Worm (Caenorhabditis elegans) whole organism, L3 larva: ENCODE results near the gene sma-6.
A peak's percentile ranks its signal among the peaks of the same experiment; 100 is the strongest.

Source experiments
- R02D3.7 ChIP-seq: fragments of 150-350 bp; optimal IDR thresholded peaks from 2 replicates; lab custom pipeline; 2014; ENCODE audit warnings: missing biosample characterization, missing genetic modification characterization
- ZK546.5 ChIP-seq: sonication (generic microtip); optimal IDR thresholded peaks from 2 replicates; lab custom pipeline; 2017; ENCODE audit warnings: missing biosample characterization, missing genetic modification characterization
- aly-2 ChIP-seq: fragments of 150-350 bp; optimal IDR thresholded peaks from 2 replicates; lab custom pipeline; 2014; ENCODE audit warnings: missing biosample characterization, missing genetic modification characterization
- ama-1 ChIP-seq: fragments of 150-350 bp; optimal IDR thresholded peaks from 2 replicates; lab custom pipeline; 2018
- ceh-16 ChIP-seq: sonication (generic microtip); optimal IDR thresholded peaks from 2 replicates; lab custom pipeline; 2017; ENCODE audit warnings: missing biosample characterization, missing genetic modification characterization
- ceh-28 ChIP-seq: fragments of 150-350 bp; optimal IDR thresholded peaks from 2 replicates; lab custom pipeline; 2014; ENCODE audit warnings: missing biosample characterization, missing genetic modification reagents, missing genetic modification characterization
- ceh-82 ChIP-seq: fragments of 150-350 bp; optimal IDR thresholded peaks from 2 replicates; lab custom pipeline; 2014; ENCODE audit warnings: missing biosample characterization, missing genetic modification characterization
- ceh-9 ChIP-seq: sonication (generic microtip); optimal IDR thresholded peaks from 2 replicates; lab custom pipeline; 2018; ENCODE audit warnings: missing biosample characterization, missing genetic modification characterization
- daf-12 ChIP-seq: fragments of 150-350 bp; optimal IDR thresholded peaks from 2 replicates; lab custom pipeline; 2014; ENCODE audit warnings: missing biosample characterization, missing genetic modification reagents, missing genetic modification characterization
- egl-27 ChIP-seq: sonication (generic microtip); optimal IDR thresholded peaks from 4 replicates; lab custom pipeline; 2017; ENCODE audit warnings: missing biosample characterization, missing genetic modification reagents, missing genetic modification characterization
- egl-5 ChIP-seq: fragments of 150-350 bp; optimal IDR thresholded peaks from 2 replicates; lab custom pipeline; 2017; ENCODE audit warnings: missing biosample characterization, missing genetic modification reagents, missing genetic modification characterization, inconsistent platforms
- elt-1 ChIP-seq: fragments of 150-350 bp; optimal IDR thresholded peaks from 2 replicates; lab custom pipeline; 2014; ENCODE audit warnings: missing biosample characterization, missing genetic modification characterization
- elt-3 ChIP-seq, 3 experiments: fragments of 150-350 bp in 1 of 3; sonication (generic microtip) in 2 of 3; optimal IDR thresholded peaks; 2 replicates in 2 of 3; 4 replicates in 1 of 3; lab custom pipeline; 2014 to 2017; ENCODE audit warnings: missing biosample characterization in 3 of 3, missing genetic modification characterization in 3 of 3
- eor-1 ChIP-seq, 2 experiments: fragments of 150-350 bp; optimal IDR thresholded peaks; 2 replicates each; lab custom pipeline; 2014 to 2018; ENCODE audit warnings: missing biosample characterization in 2 of 2, missing genetic modification characterization in 2 of 2
- fkh-10 ChIP-seq: sonication (generic microtip); optimal IDR thresholded peaks from 2 replicates; lab custom pipeline; 2017; ENCODE audit warnings: missing biosample characterization, missing genetic modification reagents, missing genetic modification characterization
- fkh-2 ChIP-seq: fragments of 150-350 bp; optimal IDR thresholded peaks from 2 replicates; lab custom pipeline; 2014; ENCODE audit warnings: missing biosample characterization, missing genetic modification reagents, missing genetic modification characterization
- fos-1 ChIP-seq: fragments of 150-350 bp; optimal IDR thresholded peaks from 2 replicates; lab custom pipeline; 2014; ENCODE audit warnings: missing biosample characterization, missing genetic modification characterization
- hmg-11 ChIP-seq: sonication (generic microtip); optimal IDR thresholded peaks from 2 replicates; lab custom pipeline; 2016; ENCODE audit warnings: missing genetic modification characterization, missing compliant biosample characterization
- jun-1 ChIP-seq: fragments of 150-350 bp; optimal IDR thresholded peaks from 2 replicates; lab custom pipeline; 2014; ENCODE audit warnings: missing biosample characterization, missing genetic modification reagents, missing genetic modification characterization
- lin-15B ChIP-seq: fragments of 150-350 bp; optimal IDR thresholded peaks from 2 replicates; lab custom pipeline; 2014; ENCODE audit warnings: missing biosample characterization, missing genetic modification characterization
- lin-39 ChIP-seq: fragments of 150-350 bp; optimal IDR thresholded peaks from 2 replicates; lab custom pipeline; 2018; ENCODE audit warnings: missing biosample characterization, missing genetic modification reagents, missing genetic modification characterization
- lsy-12 ChIP-seq: sonication (generic microtip); optimal IDR thresholded peaks from 2 replicates; lab custom pipeline; 2016; ENCODE audit warnings: mild to moderate bottlenecking, missing genetic modification characterization, missing compliant biosample characterization
- mdl-1 ChIP-seq: fragments of 150-350 bp; optimal IDR thresholded peaks from 2 replicates; lab custom pipeline; 2014; ENCODE audit warnings: missing biosample characterization, missing genetic modification characterization
- mml-1 ChIP-seq: fragments of 150-350 bp; sonication (generic microtip); optimal IDR thresholded peaks from 3 replicates; lab custom pipeline; 2014; ENCODE audit warnings: missing biosample characterization, missing genetic modification characterization
- nfya-1 ChIP-seq: sonication (generic microtip); optimal IDR thresholded peaks from 2 replicates; lab custom pipeline; 2017; ENCODE audit warnings: missing genetic modification characterization, mild to moderate bottlenecking, missing compliant biosample characterization, antibody characterized with exemption, moderate library complexity; ENCODE audit not compliant: insufficient read depth
- nhr-11 ChIP-seq: fragments of 150-350 bp; optimal IDR thresholded peaks from 2 replicates; lab custom pipeline; 2014; ENCODE audit warnings: missing biosample characterization, missing genetic modification characterization
- nhr-12 ChIP-seq: fragments of 150-350 bp; optimal IDR thresholded peaks from 2 replicates; lab custom pipeline; 2014; ENCODE audit warnings: missing biosample characterization, missing genetic modification characterization
- nhr-23 ChIP-seq: fragments of 150-350 bp; optimal IDR thresholded peaks from 2 replicates; lab custom pipeline; 2014; ENCODE audit warnings: missing biosample characterization, missing genetic modification reagents, missing genetic modification characterization
- nhr-237 ChIP-seq: fragments of 150-350 bp; optimal IDR thresholded peaks from 2 replicates; lab custom pipeline; 2014; ENCODE audit warnings: missing biosample characterization, missing genetic modification characterization
- nhr-28 ChIP-seq: fragments of 150-350 bp; optimal IDR thresholded peaks from 2 replicates; lab custom pipeline; 2014; ENCODE audit warnings: missing biosample characterization, missing genetic modification characterization
- nhr-43 ChIP-seq: sonication (generic microtip); optimal IDR thresholded peaks from 2 replicates; lab custom pipeline; 2016; ENCODE audit warnings: mild to moderate bottlenecking, missing genetic modification characterization, missing compliant biosample characterization; ENCODE audit not compliant: poor library complexity, severe bottlenecking
- nhr-67 ChIP-seq: fragments of 150-350 bp; optimal IDR thresholded peaks from 2 replicates; lab custom pipeline; 2014; ENCODE audit warnings: missing biosample characterization, missing genetic modification characterization
- nhr-76 ChIP-seq: fragments of 150-350 bp; sonication (generic microtip); optimal IDR thresholded peaks from 5 replicates; lab custom pipeline; 2014; ENCODE audit warnings: missing biosample characterization, missing genetic modification characterization
- nhr-77 ChIP-seq: fragments of 150-350 bp; optimal IDR thresholded peaks from 2 replicates; lab custom pipeline; 2014; ENCODE audit warnings: missing biosample characterization, missing genetic modification characterization
- pha-4 ChIP-seq: fragments of 150-350 bp; optimal IDR thresholded peaks from 2 replicates; lab custom pipeline; 2014; ENCODE audit warnings: missing biosample characterization, missing genetic modification reagents, missing genetic modification characterization
- pqm-1 ChIP-seq: fragments of 150-350 bp; optimal IDR thresholded peaks from 2 replicates; lab custom pipeline; 2017; ENCODE audit warnings: missing biosample characterization, missing genetic modification characterization, inconsistent platforms
- sea-2 ChIP-seq: fragments of 150-350 bp; sonication (generic microtip); optimal IDR thresholded peaks from 4 replicates; lab custom pipeline; 2014; ENCODE audit warnings: missing biosample characterization, missing genetic modification reagents, missing genetic modification characterization
- skn-1 ChIP-seq: fragments of 150-350 bp; optimal IDR thresholded peaks from 2 replicates; lab custom pipeline; 2014; ENCODE audit warnings: missing biosample characterization, missing genetic modification characterization
- snpc-4 ChIP-seq: fragments of 150-350 bp; optimal IDR thresholded peaks from 2 replicates; lab custom pipeline; 2014; ENCODE audit warnings: missing biosample characterization, missing genetic modification characterization
- tbx-2 ChIP-seq: sonication (generic microtip); optimal IDR thresholded peaks from 2 replicates; lab custom pipeline; 2016; ENCODE audit warnings: mild to moderate bottlenecking, missing genetic modification characterization, missing compliant biosample characterization
- unc-39 ChIP-seq: sonication (generic microtip); optimal IDR thresholded peaks from 4 replicates; lab custom pipeline; 2017; ENCODE audit warnings: missing biosample characterization, missing genetic modification characterization
- unc-62 ChIP-seq: fragments of 150-350 bp; sonication (generic microtip); optimal IDR thresholded peaks from 4 replicates; lab custom pipeline; 2014; ENCODE audit warnings: missing biosample characterization, missing genetic modification reagents, missing genetic modification characterization
- zag-1 ChIP-seq: fragments of 150-350 bp; optimal IDR thresholded peaks from 2 replicates; lab custom pipeline; 2014; ENCODE audit warnings: missing biosample characterization, missing genetic modification characterization

The sma-6 gene

ce11 chrII:6348360-6348759, 24.1 kb downstream of the sma-6 start (continued):
- no peak for TF ChIP-seq eor-1 (tag; optimal IDR thresholded peaks at IDR 0.05; lab: Kevin White, UChicago)
- TF ChIP-seq mml-1 (tag; lab: Kevin White, UChicago), result no peak
- TF ChIP-seq fkh-10, result peak; percentile 53
- peak; percentile 94 for TF ChIP-seq hmg-11
- no peak for TF ChIP-seq zag-1 (tag; lab: Kevin White, UChicago)
- peak; percentile 50 for TF ChIP-seq egl-27
- peak; percentile 94 for TF ChIP-seq pha-4

- no peak for TF ChIP-seq nhr-12 (tag; lab: Kevin White, UChicago)
- TF ChIP-seq ceh-82, result no peak
- no peak for TF ChIP-seq hmg-11
- TF ChIP-seq sea-2, result no peak
- no peak for TF ChIP-seq lsy-12
- TF ChIP-seq pha-4, result no peak
- no peak for TF ChIP-seq ama-1 (lab: Kevin White, UChicago)
- TF ChIP-seq nhr-43 (tag; lab: Kevin White, UChicago), result no peak
- TF ChIP-seq ceh-9 (tag; lab: Kevin White, UChicago), result no peak
- TF ChIP-seq fkh-10, result no peak
- TF ChIP-seq zag-1 (tag; lab: Kevin White, UChicago), result no peak
- TF ChIP-seq nhr-237 (tag; lab: Kevin White, UChicago), result no peak
- no peak for TF ChIP-seq daf-12 (tag; lab: Kevin White, UChicago)
- TF ChIP-seq mml-1 (tag; lab: Kevin White, UChicago), result no peak
- no peak for TF ChIP-seq fkh-2 (tag; lab: Kevin White, UChicago)
These were observed 25.7 kb downstream of the sma-6 start for ce11 chrII:6349968-6350367.

ce11 chrII:6351887-6352286, 27.6 kb downstream of the sma-6 start, which contains the start of gene C32D5.10:
Gene C32D5.10, minus strand, starts transcription at chrII:6351987.
- TF ChIP-seq nhr-23 (tag; lab: Kevin White, UChicago) (peak; percentile 13), nhr-12 (tag; lab: Kevin White, UChicago) (no peak)

ce11 chrII:6355396-6356346, 31.4 kb downstream of the sma-6 start, which contains the start of gene C32D5.11:
Gene C32D5.11, minus strand, starts transcription at chrII:6355446.
- TF ChIP-seq lin-15B (peak; percentile 78), ceh-16 (tag; lab: Kevin White, UChicago) (no peak), zag-1 (tag; lab: Kevin White, UChicago) (no peak), tbx-2 (tag; lab: Kevin White, UChicago) (peak; percentile 27), daf-12 (tag; lab: Kevin White, UChicago) (no peak), elt-3 (tag; optimal IDR thresholded peaks at IDR 0.05; lab: Kevin White, UChicago) (no peak), ceh-82 (no peak), nhr-76 (tag; lab: Kevin White, UChicago) (no peak), unc-62 (GFP tag; lab: Kevin White, UChicago) (no peak), nhr-67 (tag; lab: Kevin White, UChicago) (no peak), ZK546.5 (tag; lab: Kevin White, UChicago) (no peak), R02D3.7 (tag; lab: Kevin White, UChicago) (no peak), eor-1 (tag; optimal IDR thresholded peaks at IDR 0.05; lab: Kevin White, UChicago) (no peak), fkh-10 (no peak), snpc-4 (tag; lab: Kevin White, UChicago) (peak; percentile 88), lin-39 (tag; lab: Kevin White, UChicago) (peak; percentile 84), nhr-11 (tag; lab: Kevin White, UChicago) (peak; percentile 24), sea-2 (no peak), pha-4 (peak; percentile 72), nhr-43 (tag; lab: Kevin White, UChicago) (peak; percentile 36), fos-1 (tag; lab: Kevin White, UChicago) (no peak), pqm-1 (tag; lab: Kevin White, UChicago) (peak; percentile 65), lsy-12 (peak; percentile 74), nfya-1 (tag; lab: Kevin White, UChicago) (peak; percentile 78), hmg-11 (peak; percentile 43), jun-1 (tag; lab: Kevin White, UChicago) (no peak), mdl-1 (tag; lab: Kevin White, UChicago) (no peak), nhr-12 (tag; lab: Kevin White, UChicago) (no peak), aly-2 (tag; lab: Kevin White, UChicago) (no peak), nhr-28 (tag; lab: Kevin White, UChicago) (no peak), ceh-28 (tag; lab: Kevin White, UChicago) (peak; percentile 11), egl-5 (tag; lab: Kevin White, UChicago) (no peak), nhr-23 (tag; lab: Kevin White, UChicago) (peak; percentile 79), unc-39 (tag; lab: Kevin White, UChicago) (no peak), elt-1 (tag; lab: Kevin White, UChicago) (peak; percentile 49), fkh-2 (tag; lab: Kevin White, UChicago) (no peak), skn-1 (tag; lab: Kevin White, UChicago) (peak; percentile 35), mml-1 (tag; lab: Kevin White, UChicago) (no peak), nhr-77 (tag; lab: Kevin White, UChicago) (no peak), ceh-9 (tag; lab: Kevin White, UChicago) (no peak), ama-1 (lab: Kevin White, UChicago) (no peak)
